Worm (Caenorhabditis elegans) whole organism, young adult: ENCODE data around the gene C24H11.1.

ENCODE experiments used
- B0035.1 ChIP-seq: sonication (generic microtip); optimal IDR thresholded peaks from 2 replicates; lab custom pipeline; 2016; ENCODE audit warnings: missing genetic modification characterization, mild to moderate bottlenecking, missing compliant biosample characterization, missing genotype, missing genetic modification reagents
- C17E4.6 ChIP-seq: fragments of 200-800 bp; sonication (Bioruptor generic); IDR thresholded peaks from 2 replicates; pipeline ENCODE4 v1.3.6; 2022; ENCODE audit warnings: missing genetic modification reagents, missing genetic modification characterization, missing compliant biosample characterization
- F23B12.7 ChIP-seq: sonication (generic microtip); optimal IDR thresholded peaks from 2 replicates; lab custom pipeline; 2017; ENCODE audit warnings: missing genetic modification characterization, mild to moderate bottlenecking, missing compliant biosample characterization, antibody characterized with exemption, moderate library complexity; ENCODE audit not compliant: insufficient read depth
- F33H1.4 ChIP-seq: fragments of 200-800 bp; sonication (Bioruptor generic); IDR thresholded peaks from 2 replicates; pipeline ENCODE4 v1.3.6; 2022; ENCODE audit warnings: missing genetic modification reagents, missing genetic modification characterization, missing compliant biosample characterization
- F57C9.4 ChIP-seq: sonication (generic microtip); optimal IDR thresholded peaks from 2 replicates; lab custom pipeline; 2017; ENCODE audit warnings: mild to moderate bottlenecking, missing genetic modification characterization, missing compliant biosample characterization
- Y53F4B.3 ChIP-seq: fragments of 200-800 bp; sonication (Bioruptor generic); IDR thresholded peaks from 2 replicates; pipeline ENCODE4 v1.3.6; 2022; ENCODE audit warnings: missing genetic modification reagents, missing genetic modification characterization, missing compliant biosample characterization
- Y79H2A.3 ChIP-seq: fragments of 200-800 bp; sonication (Bioruptor generic); conservative IDR thresholded peaks from 2 replicates; pipeline ENCODE4 v1.3.6; 2022; ENCODE audit warnings: missing genetic modification reagents, missing genetic modification characterization, missing compliant biosample characterization
- Y95B8A.8 ChIP-seq: fragments of 200-800 bp; sonication (Bioruptor generic); IDR thresholded peaks from 2 replicates; pipeline ENCODE4 v1.3.6; 2022; ENCODE audit warnings: missing genetic modification reagents, missing genetic modification characterization, missing compliant biosample characterization
- aptf-2 ChIP-seq: fragments of 200-800 bp; sonication (Bioruptor generic); conservative IDR thresholded peaks from 2 replicates; pipeline ENCODE4 v1.3.6; 2022; ENCODE audit warnings: missing genetic modification reagents, missing genetic modification characterization, missing compliant biosample characterization
- athp-1 ChIP-seq: sonication (generic microtip); optimal IDR thresholded peaks from 2 replicates; lab custom pipeline; 2017; ENCODE audit warnings: mild to moderate bottlenecking, missing genetic modification characterization, missing compliant biosample characterization
- attf-5 ChIP-seq: fragments of 200-800 bp; sonication (Bioruptor generic); optimal IDR thresholded peaks from 2 replicates; lab custom pipeline; 2018; ENCODE audit warnings: mild to moderate bottlenecking, missing genetic modification characterization, missing compliant biosample characterization
- cebp-1 ChIP-seq, 2 experiments: fragments of 200-800 bp in 1 of 2; sonication (Bioruptor generic) in 1 of 2; sonication (generic microtip) in 1 of 2; IDR thresholded peaks in 1 of 2; optimal IDR thresholded peaks in 1 of 2; 2 replicates each; pipeline versions ENCODE4 v1.3.6 to Lab custom; 2017 to 2022; ENCODE audit warnings: missing compliant biosample characterization in 2 of 2, missing genetic modification characterization in 2 of 2, mild to moderate bottlenecking in 1 of 2, missing genetic modification reagents in 1 of 2, moderate library complexity in 1 of 2
- ceh-100 ChIP-seq: fragments of 200-800 bp; sonication (Bioruptor generic); IDR thresholded peaks from 2 replicates; pipeline ENCODE4 v1.3.6; 2022; ENCODE audit warnings: missing genetic modification reagents, missing genetic modification characterization, missing compliant biosample characterization
- ceh-58 ChIP-seq: fragments of 200-800 bp; sonication (Bioruptor generic); IDR thresholded peaks from 2 replicates; pipeline ENCODE4 v1.3.6; 2022; ENCODE audit warnings: missing genetic modification characterization, missing compliant biosample characterization
- ceh-79 ChIP-seq: sonication (generic microtip); optimal IDR thresholded peaks from 2 replicates; lab custom pipeline; 2017; ENCODE audit warnings: mild to moderate bottlenecking, missing genetic modification characterization, missing compliant biosample characterization
- die-1 ChIP-seq: sonication (generic microtip); optimal IDR thresholded peaks from 2 replicates; lab custom pipeline; 2016; ENCODE audit warnings: missing genotype, mild to moderate bottlenecking, missing genetic modification characterization, missing compliant biosample characterization
- dox-1 ChIP-seq: fragments of 200-800 bp; sonication (Bioruptor generic); IDR thresholded peaks from 2 replicates; pipeline ENCODE4 v1.3.6; 2022; ENCODE audit warnings: missing genetic modification reagents, missing genetic modification characterization, missing compliant biosample characterization
- efl-1 ChIP-seq: fragments of 150-350 bp; optimal IDR thresholded peaks from 2 replicates; lab custom pipeline; 2014; ENCODE audit warnings: missing biosample characterization, missing genetic modification reagents, missing genetic modification characterization
- egl-18 ChIP-seq: fragments of 200-800 bp; sonication (Bioruptor generic); IDR thresholded peaks from 2 replicates; pipeline ENCODE4 v1.3.6; 2022; ENCODE audit warnings: missing genetic modification reagents, missing genetic modification characterization, missing compliant biosample characterization
- egrh-3 ChIP-seq: fragments of 200-800 bp; sonication (Bioruptor generic); IDR thresholded peaks from 2 replicates; pipeline ENCODE4 v1.3.6; 2022; ENCODE audit warnings: missing genetic modification reagents, missing genetic modification characterization, missing compliant biosample characterization
- gei-17 ChIP-seq: fragments of 200-800 bp; sonication (Bioruptor generic); optimal IDR thresholded peaks from 2 replicates; lab custom pipeline; 2018; ENCODE audit warnings: mild to moderate bottlenecking, missing genetic modification characterization, missing compliant biosample characterization
- hmg-1.2 ChIP-seq: fragments of 200-800 bp; sonication (Bioruptor generic); IDR thresholded peaks from 2 replicates; pipeline ENCODE4 v1.3.6; 2022; ENCODE audit warnings: missing genetic modification reagents, missing genetic modification characterization, missing compliant biosample characterization
- hmg-20 ChIP-seq: fragments of 200-800 bp; sonication (Bioruptor generic); IDR thresholded peaks from 2 replicates; pipeline ENCODE4 v1.3.6; 2022; ENCODE audit warnings: missing genetic modification reagents, missing genetic modification characterization, missing compliant biosample characterization
- lin-40 ChIP-seq: sonication (generic microtip); optimal IDR thresholded peaks from 2 replicates; lab custom pipeline; 2016; ENCODE audit warnings: missing genetic modification characterization, mild to moderate bottlenecking, missing compliant biosample characterization, missing genotype, missing genetic modification reagents
- lsy-27 ChIP-seq: sonication (generic microtip); optimal IDR thresholded peaks from 2 replicates; lab custom pipeline; 2017; ENCODE audit warnings: missing genetic modification characterization, mild to moderate bottlenecking, missing compliant biosample characterization, antibody characterized with exemption, missing genotype, borderline replicate concordance; ENCODE audit not compliant: insufficient read depth
- madf-10 ChIP-seq: sonication (generic microtip); optimal IDR thresholded peaks from 2 replicates; lab custom pipeline; 2016; ENCODE audit warnings: mild to moderate bottlenecking, missing genetic modification characterization, missing compliant biosample characterization
- madf-6 ChIP-seq: fragments of 200-800 bp; sonication (Bioruptor generic); IDR thresholded peaks from 2 replicates; pipeline ENCODE4 v1.3.6; 2022; ENCODE audit warnings: missing genetic modification reagents, missing genetic modification characterization, missing compliant biosample characterization
- madf-8 ChIP-seq: fragments of 200-800 bp; sonication (Bioruptor generic); conservative IDR thresholded peaks from 2 replicates; pipeline ENCODE4 v1.3.6; 2022; ENCODE audit warnings: missing genetic modification reagents, missing genetic modification characterization, missing compliant biosample characterization
- mcd-1 ChIP-seq: fragments of 200-800 bp; sonication (Bioruptor generic); IDR thresholded peaks from 2 replicates; pipeline ENCODE4 v1.3.6; 2022; ENCODE audit warnings: missing genetic modification reagents, missing genetic modification characterization, missing compliant biosample characterization
- mel-28 ChIP-seq: sonication (generic microtip); optimal IDR thresholded peaks from 2 replicates; lab custom pipeline; 2016; ENCODE audit warnings: borderline replicate concordance, mild to moderate bottlenecking, missing genetic modification characterization, missing compliant biosample characterization
- nfyb-1 ChIP-seq: fragments of 200-800 bp; sonication (Bioruptor generic); IDR thresholded peaks from 2 replicates; pipeline ENCODE4 v1.3.6; 2022; ENCODE audit warnings: missing genetic modification reagents, missing genetic modification characterization, missing compliant biosample characterization
- nhr-120 ChIP-seq: fragments of 200-800 bp; sonication (Bioruptor generic); IDR thresholded peaks from 2 replicates; pipeline ENCODE4 v1.3.6; 2022; ENCODE audit warnings: missing genetic modification characterization, missing compliant biosample characterization
- nhr-80 ChIP-seq: sonication (generic microtip); optimal IDR thresholded peaks from 2 replicates; lab custom pipeline; 2016; ENCODE audit warnings: missing genetic modification characterization, missing compliant biosample characterization
- pha-4 ChIP-seq: fragments of 150-350 bp; sonication (generic microtip); optimal IDR thresholded peaks from 2 replicates; lab custom pipeline; 2014; ENCODE audit warnings: missing biosample characterization, missing genetic modification reagents, missing genetic modification characterization
- snpc-1.1 ChIP-seq: sonication (generic microtip); optimal IDR thresholded peaks from 2 replicates; lab custom pipeline; 2017; ENCODE audit warnings: missing genetic modification characterization, mild to moderate bottlenecking, missing compliant biosample characterization, antibody characterized with exemption, moderate library complexity, missing genotype, missing genetic modification reagents; ENCODE audit not compliant: insufficient read depth
- snpc-1.3 ChIP-seq: sonication (generic microtip); optimal IDR thresholded peaks from 2 replicates; lab custom pipeline; 2017; ENCODE audit warnings: missing genetic modification characterization, mild to moderate bottlenecking, missing compliant biosample characterization, antibody characterized with exemption, moderate library complexity, missing genotype, missing genetic modification reagents; ENCODE audit not compliant: insufficient read depth
- xnd-1 ChIP-seq: sonication (generic microtip); optimal IDR thresholded peaks from 2 replicates; lab custom pipeline; 2016; ENCODE audit warnings: missing genotype, missing genetic modification reagents, missing genetic modification characterization, missing compliant biosample characterization
- zfh-2 ChIP-seq: fragments of 200-800 bp; sonication (Bioruptor generic); conservative IDR thresholded peaks from 2 replicates; pipeline ENCODE4 v1.3.6; 2022; ENCODE audit warnings: missing genetic modification reagents, missing genetic modification characterization, missing compliant biosample characterization

C24H11.1 gene

DNA sequence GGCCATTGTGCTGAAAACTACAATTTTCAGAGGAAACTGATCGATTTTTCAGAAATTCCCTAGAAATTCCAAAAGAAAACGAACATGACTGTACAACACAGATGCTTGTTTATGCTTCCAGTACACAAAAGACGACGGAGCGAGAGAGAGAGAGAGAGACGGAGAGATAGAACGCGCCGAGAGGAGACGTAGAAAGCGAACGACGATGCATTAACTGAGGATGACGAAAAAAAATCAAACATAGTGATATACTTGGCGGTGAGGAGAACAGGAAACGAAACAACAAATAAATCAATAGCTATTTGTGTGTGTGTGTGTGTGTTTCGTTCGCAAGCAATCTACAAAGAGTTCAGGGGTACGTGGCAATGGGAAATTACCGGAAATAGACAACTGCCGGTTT, 47.3 kb downstream of the C24H11.1 start:
- no peak for TF ChIP-seq gei-17 (GFP tag; lab: Kevin White, UChicago)
- TF ChIP-seq snpc-1.3, result no peak
- TF ChIP-seq Y95B8A.8 (GFP tag; lab: Robert Waterston, UW), result no peak
- peak; percentile 30 for TF ChIP-seq nhr-80 (tag; lab: Kevin White, UChicago)
- TF ChIP-seq athp-1 (tag; lab: Kevin White, UChicago), result no peak
- no peak for TF ChIP-seq aptf-2 (GFP tag; lab: Robert Waterston, UW)
- 0 out of 2 replicates have a peak, but pooled peaks have one; percentile 17 for TF ChIP-seq nfyb-1 (GFP tag; lab: Robert Waterston, UW)
- 0 out of 2 replicates have a peak, but pooled peaks have one; percentile 25 for TF ChIP-seq dox-1
- peak; percentile 76; the same call in 1 of the 2 replicates for TF ChIP-seq hmg-1.2 (GFP tag; lab: Robert Waterston, UW)
- no peak for TF ChIP-seq snpc-1.1 (tag; lab: Kevin White, UChicago)
- TF ChIP-seq attf-5 (GFP tag; lab: Kevin White, UChicago), result peak; percentile 55
- no peak for TF ChIP-seq ceh-79 (tag; lab: Kevin White, UChicago)
- TF ChIP-seq lsy-27, result no peak
- TF ChIP-seq pha-4, result peak; percentile 73
- no peak for TF ChIP-seq cebp-1 (GFP tag; IDR thresholded peaks at IDR 0.05; lab: Robert Waterston, UW)
- TF ChIP-seq cebp-1 (tag; optimal IDR thresholded peaks at IDR 0.05; lab: Kevin White, UChicago), result peak; percentile 15
- TF ChIP-seq lin-40, result peak; percentile 7
- no peak for TF ChIP-seq nhr-120 (GFP tag; lab: Robert Waterston, UW)
- peak; percentile 16; the same call in 1 of the 2 replicates for TF ChIP-seq ceh-100
- no peak for TF ChIP-seq xnd-1 (tag; lab: Kevin White, UChicago)
- TF ChIP-seq ceh-58, result no peak

DNA sequence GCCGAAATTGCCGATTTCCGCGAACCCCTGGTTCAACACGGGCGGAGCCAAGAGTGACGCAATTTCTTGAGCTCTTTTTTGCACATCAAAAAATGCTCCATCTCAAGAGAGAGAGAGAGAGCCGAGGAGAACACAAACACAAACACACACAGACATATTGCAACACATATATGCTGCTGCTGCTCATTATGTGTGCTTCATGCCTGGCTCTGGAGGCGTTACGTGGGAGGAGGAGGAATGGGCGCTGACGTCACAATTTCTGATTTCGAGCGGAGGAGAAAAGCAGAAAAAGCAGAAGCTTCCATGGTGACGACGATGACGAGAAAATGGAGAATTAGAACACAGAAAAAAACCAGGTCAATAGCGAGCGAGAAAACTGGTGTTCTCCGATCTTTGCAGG, 48.6 kb downstream of the C24H11.1 start:
- TF ChIP-seq zfh-2, result peak; percentile 74
- TF ChIP-seq mel-28 (tag; lab: Kevin White, UChicago), result no peak
- TF ChIP-seq die-1 (tag; lab: Kevin White, UChicago), result peak; percentile 42
- no peak for TF ChIP-seq Y79H2A.3 (GFP tag; lab: Robert Waterston, UW)
- TF ChIP-seq F57C9.4, result no peak
- no peak for TF ChIP-seq hmg-20 (GFP tag; lab: Robert Waterston, UW)
- TF ChIP-seq madf-10, result peak; percentile 6
- TF ChIP-seq Y53F4B.3 (GFP tag; lab: Robert Waterston, UW), result no peak
- TF ChIP-seq B0035.1, result no peak
- TF ChIP-seq cebp-1 (GFP tag; IDR thresholded peaks at IDR 0.05; lab: Robert Waterston, UW), result no peak; the same call in 1 of the 2 replicates
- peak; percentile 49 for TF ChIP-seq cebp-1 (tag; optimal IDR thresholded peaks at IDR 0.05; lab: Kevin White, UChicago)
- 0 out of 2 replicates have a peak, but pooled peaks have one; percentile 12 for TF ChIP-seq dox-1
- TF ChIP-seq egrh-3, result 0 out of 2 replicates have a peak, but pooled peaks have one; percentile 22
- no peak for TF ChIP-seq C17E4.6

- peak; percentile 71 for TF ChIP-seq madf-6 (GFP tag; lab: Robert Waterston, UW)
- peak; percentile 0 for TF ChIP-seq F23B12.7 (tag; lab: Kevin White, UChicago)
- peak; percentile 41 for TF ChIP-seq nhr-80 (tag; lab: Kevin White, UChicago)
- TF ChIP-seq mel-28 (tag; lab: Kevin White, UChicago), result no peak
- peak; percentile 15; the same call in 1 of the 2 replicates for TF ChIP-seq hmg-1.2 (GFP tag; lab: Robert Waterston, UW)
- TF ChIP-seq mcd-1 (GFP tag; lab: Robert Waterston, UW), result 0 out of 2 replicates have a peak, but pooled peaks have one; percentile 28
- TF ChIP-seq egrh-3, result peak; percentile 69
- 0 out of 2 replicates have a peak, but pooled peaks have one; percentile 27 for TF ChIP-seq F33H1.4 (GFP tag; lab: Robert Waterston, UW)
- no peak for TF ChIP-seq egl-18 (GFP tag; lab: Robert Waterston, UW)
- TF ChIP-seq dox-1, result no peak
- TF ChIP-seq madf-8 (GFP tag; lab: Robert Waterston, UW), result peak; percentile 38; the same call in 1 of the 2 replicates
- TF ChIP-seq efl-1 (GFP tag; lab: Kevin White, UChicago), result peak; percentile 54
- TF ChIP-seq ceh-100, result 0 out of 2 replicates have a peak, but pooled peaks have one; percentile 19
Observed at ce11 chrIII:11836734-11837133, 49.3 kb downstream of the C24H11.1 start.
